Worm (Caenorhabditis elegans) whole organism, L4 larva: ENCODE results near the gene F56A8.5.

Source experiments
- F49E8.2 ChIP-seq: sonication (generic microtip); optimal IDR thresholded peaks from 2 replicates; lab custom pipeline; 2016; ENCODE audit warnings: missing compliant biosample characterization, mild to moderate bottlenecking, missing genetic modification characterization, borderline replicate concordance
- T26A8.4 ChIP-seq: fragments of 200-800 bp; sonication (Bioruptor generic); IDR thresholded peaks from 2 replicates; pipeline ENCODE4 v1.3.6; 2022; ENCODE audit warnings: missing genetic modification characterization, missing compliant biosample characterization
- Y48G9A.11 ChIP-seq: fragments of 200-800 bp; sonication (Bioruptor generic); IDR thresholded peaks from 2 replicates; pipeline ENCODE4 v1.3.6; 2022; ENCODE audit warnings: missing genetic modification reagents, missing genetic modification characterization, missing compliant biosample characterization
- Y75B8A.6 ChIP-seq: fragments of 200-800 bp; sonication (Bioruptor generic); IDR thresholded peaks from 2 replicates; pipeline ENCODE4 v1.3.6; 2022; ENCODE audit warnings: missing genetic modification reagents, missing genetic modification characterization, missing compliant biosample characterization
- ZK337.2 ChIP-seq: fragments of 200-800 bp; sonication (Bioruptor generic); IDR thresholded peaks from 2 replicates; pipeline ENCODE4 v1.3.6; 2022; ENCODE audit warnings: missing genetic modification reagents, missing genetic modification characterization, missing compliant biosample characterization
- aly-2 ChIP-seq: sonication (generic microtip); optimal IDR thresholded peaks from 2 replicates; lab custom pipeline; 2018; ENCODE audit warnings: missing biosample characterization, missing genetic modification characterization
- ama-1 ChIP-seq: fragments of 150-350 bp; optimal IDR thresholded peaks from 2 replicates; lab custom pipeline; 2014; ENCODE audit warnings: inconsistent platforms, mixed read lengths
- ces-1 ChIP-seq: fragments of 150-350 bp; sonication (generic microtip); optimal IDR thresholded peaks from 4 replicates; lab custom pipeline; 2014; ENCODE audit warnings: missing biosample characterization, missing genetic modification reagents, missing genetic modification characterization
- daf-16 ChIP-seq, 3 experiments: sonication (generic microtip); optimal IDR thresholded peaks; 2 replicates each; lab custom pipeline; 2016 to 2017; ENCODE audit warnings: missing genetic modification characterization in 3 of 3, missing genetic modification reagents in 3 of 3, mild to moderate bottlenecking in 2 of 3, missing compliant biosample characterization in 2 of 3, missing biosample characterization in 1 of 3, moderate library complexity in 1 of 3
- daf-19 ChIP-seq: fragments of 200-800 bp; sonication (Bioruptor generic); conservative IDR thresholded peaks from 2 replicates; pipeline ENCODE4 v1.3.6; 2022; ENCODE audit warnings: missing genetic modification characterization, missing compliant biosample characterization
- daf-8 ChIP-seq: fragments of 200-800 bp; sonication (Bioruptor generic); IDR thresholded peaks from 2 replicates; pipeline ENCODE4 v1.3.6; 2022; ENCODE audit warnings: missing genetic modification characterization, missing compliant biosample characterization
- dmd-6 ChIP-seq: fragments of 200-800 bp; sonication (Bioruptor generic); IDR thresholded peaks from 2 replicates; pipeline ENCODE4 v1.3.6; 2022; ENCODE audit warnings: missing genetic modification reagents, missing genetic modification characterization, missing compliant biosample characterization
- dmd-9 ChIP-seq: fragments of 200-800 bp; sonication (Bioruptor generic); IDR thresholded peaks from 2 replicates; pipeline ENCODE4 v1.3.6; 2022; ENCODE audit warnings: missing genetic modification reagents, missing genetic modification characterization, missing compliant biosample characterization
- dpl-1 ChIP-seq: fragments of 150-350 bp; optimal IDR thresholded peaks from 2 replicates; lab custom pipeline; 2014; ENCODE audit warnings: missing biosample characterization, missing genetic modification reagents, missing genetic modification characterization
- duxl-1 ChIP-seq: sonication (generic microtip); optimal IDR thresholded peaks from 2 replicates; lab custom pipeline; 2016; ENCODE audit warnings: mild to moderate bottlenecking, missing genetic modification characterization, moderate library complexity, missing compliant biosample characterization; ENCODE audit not compliant: poor library complexity
- dve-1 ChIP-seq: sonication (generic microtip); optimal IDR thresholded peaks from 2 replicates; lab custom pipeline; 2017; ENCODE audit warnings: antibody characterized with exemption, mild to moderate bottlenecking, missing genetic modification characterization, missing compliant biosample characterization; ENCODE audit not compliant: insufficient read depth
- fkh-10 ChIP-seq: fragments of 150-350 bp; optimal IDR thresholded peaks from 2 replicates; lab custom pipeline; 2014; ENCODE audit warnings: missing biosample characterization, missing genetic modification reagents, missing genetic modification characterization
- hlh-11 ChIP-seq: fragments of 200-800 bp; sonication (Bioruptor generic); optimal IDR thresholded peaks from 2 replicates; lab custom pipeline; 2018; ENCODE audit warnings: mild to moderate bottlenecking, missing genetic modification characterization, missing compliant biosample characterization
- hlh-30 ChIP-seq: sonication (generic microtip); optimal IDR thresholded peaks from 2 replicates; lab custom pipeline; 2017; ENCODE audit warnings: antibody characterized with exemption, mild to moderate bottlenecking, missing genetic modification characterization, missing compliant biosample characterization; ENCODE audit not compliant: insufficient read depth
- hmg-1.1 ChIP-seq: fragments of 200-800 bp; sonication (Bioruptor generic); IDR thresholded peaks from 2 replicates; pipeline ENCODE4 v1.3.6; 2022; ENCODE audit warnings: missing genetic modification reagents, missing genetic modification characterization, missing compliant biosample characterization
- jun-1 ChIP-seq: fragments of 150-350 bp; optimal IDR thresholded peaks from 2 replicates; lab custom pipeline; 2014; ENCODE audit warnings: missing biosample characterization, missing genetic modification reagents, missing genetic modification characterization
- lin-1 ChIP-seq: fragments of 200-800 bp; sonication (Bioruptor generic); IDR thresholded peaks from 2 replicates; pipeline ENCODE4 v1.3.6; 2022; ENCODE audit warnings: missing genetic modification reagents, missing genetic modification characterization, missing compliant biosample characterization
- lin-13 ChIP-seq: fragments of 150-350 bp; optimal IDR thresholded peaks from 2 replicates; lab custom pipeline; 2014; ENCODE audit warnings: missing biosample characterization, missing genetic modification reagents, missing genetic modification characterization
- lin-15B ChIP-seq: fragments of 150-350 bp; sonication (generic microtip); optimal IDR thresholded peaks from 3 replicates; lab custom pipeline; 2014; ENCODE audit warnings: missing biosample characterization, missing genetic modification characterization
- lin-29 ChIP-seq: fragments of 200-800 bp; sonication (Bioruptor generic); IDR thresholded peaks from 2 replicates; pipeline ENCODE4 v1.3.6; 2022; ENCODE audit warnings: missing genetic modification reagents, missing genetic modification characterization, missing compliant biosample characterization
- lin-39 ChIP-seq: fragments of 150-350 bp; optimal IDR thresholded peaks from 2 replicates; lab custom pipeline; 2014; ENCODE audit warnings: missing biosample characterization, missing genetic modification reagents, missing genetic modification characterization
- lsy-2 ChIP-seq, 2 experiments: fragments of 150-350 bp in 1 of 2; sonication (generic microtip) in 1 of 2; optimal IDR thresholded peaks; 2 replicates each; lab custom pipeline; 2014 to 2017; ENCODE audit warnings: missing biosample characterization in 2 of 2, missing genetic modification characterization in 2 of 2
- mdl-1 ChIP-seq, 2 experiments: fragments of 150-350 bp in 1 of 2; sonication (generic microtip) in 1 of 2; optimal IDR thresholded peaks; 2 replicates each; lab custom pipeline; 2014 to 2017; ENCODE audit warnings: missing biosample characterization in 2 of 2, missing genetic modification characterization in 2 of 2
- mep-1 ChIP-seq: fragments of 150-350 bp; sonication (generic microtip); optimal IDR thresholded peaks from 3 replicates; lab custom pipeline; 2014; ENCODE audit warnings: missing biosample characterization, missing genetic modification characterization
- mxl-3 ChIP-seq: fragments of 200-800 bp; sonication (Bioruptor generic); optimal IDR thresholded peaks from 2 replicates; lab custom pipeline; 2018; ENCODE audit warnings: mild to moderate bottlenecking, missing genetic modification characterization, missing compliant biosample characterization
- nhr-10 ChIP-seq: fragments of 150-350 bp; optimal IDR thresholded peaks from 2 replicates; lab custom pipeline; 2014; ENCODE audit warnings: missing biosample characterization, missing genetic modification characterization
- nhr-11 ChIP-seq: fragments of 150-350 bp; optimal IDR thresholded peaks from 2 replicates; lab custom pipeline; 2014; ENCODE audit warnings: missing biosample characterization, missing genetic modification characterization
- nhr-25 ChIP-seq: sonication (generic microtip); optimal IDR thresholded peaks from 2 replicates; lab custom pipeline; 2017; ENCODE audit warnings: missing genetic modification characterization, mild to moderate bottlenecking, missing compliant biosample characterization, antibody characterized with exemption, moderate library complexity, borderline replicate concordance; ENCODE audit not compliant: insufficient read depth
- nhr-28 ChIP-seq: fragments of 150-350 bp; optimal IDR thresholded peaks from 2 replicates; lab custom pipeline; 2014; ENCODE audit warnings: missing biosample characterization, missing genetic modification characterization
- nhr-41 ChIP-seq: fragments of 200-800 bp; sonication (Bioruptor generic); IDR thresholded peaks from 2 replicates; pipeline ENCODE4 v1.3.6; 2022; ENCODE audit warnings: missing genetic modification reagents, missing genetic modification characterization, missing compliant biosample characterization
- nhr-48 ChIP-seq: sonication (generic microtip); optimal IDR thresholded peaks from 2 replicates; lab custom pipeline; 2016; ENCODE audit warnings: mild to moderate bottlenecking, missing genetic modification characterization, missing compliant biosample characterization
- nhr-6 ChIP-seq: fragments of 150-350 bp; optimal IDR thresholded peaks from 2 replicates; lab custom pipeline; 2014; ENCODE audit warnings: missing biosample characterization, missing genetic modification characterization
- pha-4 ChIP-seq, 2 experiments: fragments of 150-350 bp in 1 of 2; fragments of 200-800 bp in 1 of 2; sonication (Bioruptor generic) in 1 of 2; IDR thresholded peaks in 1 of 2; optimal IDR thresholded peaks in 1 of 2; 2 replicates each; pipeline versions ENCODE4 v1.3.6 to Lab custom; 2014 to 2022; ENCODE audit warnings: missing genetic modification characterization in 2 of 2, missing genetic modification reagents in 2 of 2, missing biosample characterization in 1 of 2, missing compliant biosample characterization in 1 of 2
- sdz-12 ChIP-seq: fragments of 200-800 bp; sonication (Bioruptor generic); optimal IDR thresholded peaks from 2 replicates; lab custom pipeline; 2018; ENCODE audit warnings: mild to moderate bottlenecking, missing genetic modification characterization, missing compliant biosample characterization
- unc-130 ChIP-seq: sonication (generic microtip); optimal IDR thresholded peaks from 2 replicates; lab custom pipeline; 2016; ENCODE audit warnings: missing genetic modification reagents, missing genetic modification characterization, missing compliant biosample characterization
- unc-39 ChIP-seq: sonication (generic microtip); optimal IDR thresholded peaks from 2 replicates; lab custom pipeline; 2017; ENCODE audit warnings: missing biosample characterization, missing genetic modification characterization
- unc-62 ChIP-seq, 3 experiments: fragments of 150-350 bp in 1 of 3; sonication (generic microtip); optimal IDR thresholded peaks in 2 of 3; peaks in 1 of 3; 1 replicate in 1 of 3; 2 replicates in 2 of 3; lab custom pipeline; 2014 to 2017; ENCODE audit warnings: missing biosample characterization in 3 of 3, missing genetic modification characterization in 3 of 3, missing genetic modification reagents in 3 of 3, missing genotype in 1 of 3
- vab-7 ChIP-seq: fragments of 200-800 bp; sonication (Bioruptor generic); IDR thresholded peaks from 2 replicates; pipeline ENCODE4 v1.3.6; 2022; ENCODE audit warnings: missing genetic modification reagents, missing genetic modification characterization, missing compliant biosample characterization
- ztf-11 ChIP-seq: fragments of 150-350 bp; optimal IDR thresholded peaks from 2 replicates; lab custom pipeline; 2014; ENCODE audit warnings: missing biosample characterization, missing genetic modification characterization

F56A8.5 gene

ce11 chrIII:13256438-13256928 lies 9.2 kb upstream of the F56A8.5 start, which contains the start of gene F56A8.3 (continued):
- no peak for TF ChIP-seq vab-7 (GFP tag; lab: Robert Waterston, UW)
- TF ChIP-seq unc-130 (GFP tag; lab: Kevin White, UChicago) = no peak
- no peak for TF ChIP-seq daf-8 (GFP tag; lab: Robert Waterston, UW)
- TF ChIP-seq ces-1 (GFP tag; lab: Kevin White, UChicago) = no peak
- no peak for TF ChIP-seq ZK337.2 (GFP tag; lab: Robert Waterston, UW)
- TF ChIP-seq nhr-48 (tag; lab: Kevin White, UChicago) = no peak
- TF ChIP-seq Y48G9A.11 = peak; percentile 99
- TF ChIP-seq dmd-9 (GFP tag; lab: Robert Waterston, UW) = no peak
- TF ChIP-seq sdz-12 (GFP tag; lab: Kevin White, UChicago) = no peak
- no peak for TF ChIP-seq duxl-1 (tag; lab: Kevin White, UChicago)
- TF ChIP-seq nhr-11 (tag; lab: Kevin White, UChicago) = no peak
- peak; percentile 51 for TF ChIP-seq nhr-25 (tag; lab: Kevin White, UChicago)
- no peak for TF ChIP-seq aly-2 (tag; lab: Kevin White, UChicago)
- no peak for TF ChIP-seq ama-1 (lab: Kevin White, UChicago)
- no peak for TF ChIP-seq lin-1 (GFP tag; lab: Robert Waterston, UW)
- peak; percentile 4 for TF ChIP-seq jun-1 (tag; lab: Kevin White, UChicago)
- no peak for TF ChIP-seq unc-39 (tag; lab: Kevin White, UChicago)
- TF ChIP-seq dmd-6 (GFP tag; lab: Robert Waterston, UW) = peak; percentile 18; the same call in 1 of the 2 replicates
- TF ChIP-seq nhr-41 (GFP tag; lab: Robert Waterston, UW) = no peak
- no peak for TF ChIP-seq daf-16 (GFP tag; optimal IDR thresholded peaks at IDR 0.05; lab: Kevin White, UChicago)
- TF ChIP-seq daf-16 (tag; optimal IDR thresholded peaks at IDR 0.05; lab: Kevin White, UChicago) = peak; percentile 21
- peak; percentile 43 for TF ChIP-seq lin-13 (GFP tag; lab: Kevin White, UChicago)
- no peak for TF ChIP-seq nhr-10

- TF ChIP-seq hlh-30 (tag; lab: Kevin White, UChicago) = peak; percentile 20
- no peak for TF ChIP-seq Y75B8A.6 (GFP tag; lab: Robert Waterston, UW)
- peak; percentile 24 for TF ChIP-seq fkh-10
- peak in 1 of 2 experiments; percentile 30 for TF ChIP-seq mdl-1 (tag; optimal IDR thresholded peaks at IDR 0.05; lab: Kevin White, UChicago)
- TF ChIP-seq hmg-1.1 (GFP tag; lab: Robert Waterston, UW) = 0 out of 2 replicates have a peak, but pooled peaks have one; percentile 9
- TF ChIP-seq dpl-1 (GFP tag; lab: Kevin White, UChicago) = peak; percentile 18
- peak; percentile 14 for TF ChIP-seq mep-1 (tag; lab: Kevin White, UChicago)
- TF ChIP-seq lsy-2 (tag; optimal IDR thresholded peaks at IDR 0.05; lab: Kevin White, UChicago) = peak in 1 of 2 experiments; percentile 48
- TF ChIP-seq lin-29 (GFP tag; lab: Robert Waterston, UW) = no peak
- no peak for TF ChIP-seq dmd-6 (GFP tag; lab: Robert Waterston, UW)
- TF ChIP-seq lin-39 (tag; lab: Kevin White, UChicago) = no peak
- TF ChIP-seq ztf-11 (tag; lab: Kevin White, UChicago) = no peak
These were observed 7.5 kb upstream of the F56A8.5 start for ce11 chrIII:13258163-13258562.

ce11 chrIII:13258752-13259151 lies 6.9 kb upstream of the F56A8.5 start:
- no peak for TF ChIP-seq T26A8.4 (GFP tag; lab: Robert Waterston, UW)
- TF ChIP-seq ztf-11 (tag; lab: Kevin White, UChicago) = no peak
- no peak for TF ChIP-seq nhr-41 (GFP tag; lab: Robert Waterston, UW)
- TF ChIP-seq mdl-1 (tag; optimal IDR thresholded peaks at IDR 0.05; lab: Kevin White, UChicago) = no peak
- peak in 1 of 2 experiments; percentile 82 for TF ChIP-seq unc-62 (GFP tag; optimal IDR thresholded peaks at IDR 0.05 in 1 of 2; lab: Kevin White, UChicago)
- TF ChIP-seq unc-62 (tag; optimal IDR thresholded peaks at IDR 0.05; lab: Kevin White, UChicago) = no peak
- peak in 1 of 2 experiments; percentile 32 for TF ChIP-seq lsy-2 (tag; optimal IDR thresholded peaks at IDR 0.05; lab: Kevin White, UChicago)
- TF ChIP-seq nhr-6 (tag; lab: Kevin White, UChicago) = peak; percentile 13
- peak; percentile 54 for TF ChIP-seq mxl-3 (GFP tag; lab: Kevin White, UChicago)
- no peak for TF ChIP-seq daf-19 (GFP tag; lab: Robert Waterston, UW)
- TF ChIP-seq pha-4 (GFP tag; IDR thresholded peaks at IDR 0.05; lab: Robert Waterston, UW) = no peak
- TF ChIP-seq pha-4 (tag; optimal IDR thresholded peaks at IDR 0.05; lab: Kevin White, UChicago) = peak; percentile 26
- TF ChIP-seq F49E8.2 = no peak
- TF ChIP-seq hlh-11 (tag; lab: Kevin White, UChicago) = peak; percentile 62
- peak; percentile 32; the same call in 1 of the 2 replicates for TF ChIP-seq hmg-1.1 (GFP tag; lab: Robert Waterston, UW)
- TF ChIP-seq dpl-1 (GFP tag; lab: Kevin White, UChicago) = peak; percentile 20
- no peak for TF ChIP-seq lin-39 (tag; lab: Kevin White, UChicago)
- peak; percentile 78 for TF ChIP-seq hlh-30 (tag; lab: Kevin White, UChicago)
- peak; percentile 68 for TF ChIP-seq nhr-28
- TF ChIP-seq lin-15B (tag; lab: Kevin White, UChicago) = no peak
- TF ChIP-seq dve-1 = peak; percentile 32
- no peak for TF ChIP-seq ces-1 (GFP tag; lab: Kevin White, UChicago)
